Worm (Caenorhabditis elegans): Measurements from ENCODE around the gene alh-4.

DNA sequence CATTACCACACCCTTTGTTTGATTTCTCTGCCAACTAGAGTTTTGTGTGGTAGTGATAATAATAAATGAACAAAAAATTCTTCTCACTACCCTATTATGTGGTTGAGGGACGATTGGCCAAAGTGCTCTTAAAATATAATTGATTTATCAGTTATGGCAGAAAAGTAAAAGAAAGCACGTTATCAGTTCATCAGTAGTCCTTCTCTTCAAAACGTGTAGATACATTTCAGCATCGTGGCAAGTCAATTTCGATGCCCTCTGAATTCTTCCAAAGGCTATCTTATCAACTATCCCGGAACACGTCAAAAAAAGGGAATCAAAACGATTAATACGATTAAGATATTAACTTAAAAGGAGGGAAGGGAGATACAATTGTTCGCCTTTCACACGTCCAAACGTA is 16.7 kb downstream of the alh-4 start:
- no peak for TF ChIP-seq ekl-4 (GFP tag; IDR thresholded peaks at IDR 0.05)
- TF ChIP-seq F33H1.4 (GFP tag; IDR thresholded peaks at IDR 0.05), result no peak
- TF ChIP-seq ceh-40 (GFP tag; IDR thresholded peaks at IDR 0.05), result no peak

All from whole organism, young adult.